Worm (Caenorhabditis elegans) whole organism, late embryonic: Measurements from ENCODE around the gene C27A7.3.

Experiments
- ama-1 ChIP-seq: fragments of 150-350 bp; optimal IDR thresholded peaks from 2 replicates; lab custom pipeline; 2014
- ceh-34 ChIP-seq: sonication (generic microtip); optimal IDR thresholded peaks from 2 replicates; lab custom pipeline; 2016; ENCODE audit warnings: mild to moderate bottlenecking, missing genetic modification characterization, missing compliant biosample characterization
- dmd-4 ChIP-seq: sonication (generic microtip); optimal IDR thresholded peaks from 2 replicates; lab custom pipeline; 2016; ENCODE audit warnings: borderline replicate concordance, missing genetic modification characterization, missing compliant biosample characterization
- dve-1 ChIP-seq: sonication (generic microtip); optimal IDR thresholded peaks from 2 replicates; lab custom pipeline; 2017; ENCODE audit warnings: antibody characterized with exemption, mild to moderate bottlenecking, missing genetic modification characterization, missing compliant biosample characterization
- fkh-10 ChIP-seq: fragments of 150-350 bp; optimal IDR thresholded peaks from 2 replicates; lab custom pipeline; 2014; ENCODE audit warnings: missing biosample characterization, missing genetic modification reagents, missing genetic modification characterization
- lin-11 ChIP-seq: fragments of 200-800 bp; sonication (Bioruptor generic); optimal IDR thresholded peaks from 2 replicates; lab custom pipeline; 2018; ENCODE audit warnings: mild to moderate bottlenecking, missing genetic modification characterization, missing compliant biosample characterization
- mec-3 ChIP-seq: sonication (generic microtip); optimal IDR thresholded peaks from 2 replicates; lab custom pipeline; 2016; ENCODE audit warnings: borderline replicate concordance, missing genetic modification characterization, missing compliant biosample characterization
- rnt-1 ChIP-seq: sonication (generic microtip); optimal IDR thresholded peaks from 2 replicates; lab custom pipeline; 2016; ENCODE audit warnings: missing genetic modification characterization, missing compliant biosample characterization
- unc-86 ChIP-seq: sonication (generic microtip); optimal IDR thresholded peaks from 2 replicates; lab custom pipeline; 2016; ENCODE audit warnings: missing genetic modification characterization, missing compliant biosample characterization

DNA sequence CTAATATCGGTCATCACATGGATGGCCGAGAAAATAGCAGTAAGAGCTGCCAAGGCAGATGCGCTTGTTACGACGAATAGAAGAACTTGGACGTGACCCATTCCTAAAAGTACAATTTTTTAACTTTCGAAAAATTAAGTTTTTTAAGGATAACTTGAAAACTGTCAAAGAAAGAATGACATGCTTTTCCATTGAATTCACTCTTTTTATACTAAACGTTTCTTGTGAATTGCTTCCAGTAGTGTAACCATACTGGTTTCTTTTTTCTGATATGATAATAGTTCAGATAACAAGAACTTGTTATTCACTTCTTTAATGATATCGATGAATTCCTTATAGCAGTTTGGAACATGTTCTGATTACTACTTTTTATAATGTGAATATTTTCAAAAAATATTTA, 26.9 kb downstream of the C27A7.3 start, which contains the start of gene col-37:
- TF ChIP-seq dmd-4 (tag; lab: Kevin White, UChicago), result no peak
- TF ChIP-seq dve-1, result no peak
- TF ChIP-seq unc-86 (tag; lab: Kevin White, UChicago), result no peak
- no peak for TF ChIP-seq ama-1 (lab: Kevin White, UChicago)
- TF ChIP-seq ceh-34 (tag; lab: Kevin White, UChicago), result no peak
- no peak for TF ChIP-seq fkh-10
- no peak for TF ChIP-seq lin-11
- no peak for TF ChIP-seq mec-3
- no peak for TF ChIP-seq rnt-1
